Worm (Caenorhabditis elegans): ENCODE data around the gene nhr-70.
A peak's percentile ranks its signal among the peaks of the same experiment; 100 is the strongest.

nhr-70 gene

ce11 chrV:18575084-18575483 lies 41.3 kb upstream of the nhr-70 start:
- TF ChIP-seq hlh-13 (GFP tag; optimal IDR thresholded peaks at IDR 0.05) (no peak), ztf-16 (tag; optimal IDR thresholded peaks at IDR 0.05) (no peak), pag-3 (tag; optimal IDR thresholded peaks at IDR 0.05; ENCODE audit: borderline replicate concordance) (no peak), tbx-2 (tag; optimal IDR thresholded peaks at IDR 0.05) (no peak), sdc-2 (tag; optimal IDR thresholded peaks at IDR 0.05) (no peak), tbx-7 (tag; optimal IDR thresholded peaks at IDR 0.05) (no peak), che-1 (tag; optimal IDR thresholded peaks at IDR 0.05) (no peak), eyg-1 (tag; optimal IDR thresholded peaks at IDR 0.05) (no peak), Y22D7AL.16 (tag; optimal IDR thresholded peaks at IDR 0.05) (no peak), pros-1 (tag; optimal IDR thresholded peaks at IDR 0.05) (no peak), ceh-18 (tag; optimal IDR thresholded peaks at IDR 0.05) (no peak), pha-2 (tag; optimal IDR thresholded peaks at IDR 0.05) (no peak), ceh-19 (GFP tag; optimal IDR thresholded peaks at IDR 0.05) (no peak), nhr-232 (tag; optimal IDR thresholded peaks at IDR 0.05) (no peak), ceh-9 (tag; optimal IDR thresholded peaks at IDR 0.05) (no peak), elt-2 (tag; optimal IDR thresholded peaks at IDR 0.05) (no peak)

- no peak for TF ChIP-seq pha-4 (tag; optimal IDR thresholded peaks at IDR 0.05)
- TF ChIP-seq dmd-4 (tag; optimal IDR thresholded peaks at IDR 0.05; ENCODE audit: borderline replicate concordance) = no peak
- TF ChIP-seq ceh-14 (tag; optimal IDR thresholded peaks at IDR 0.05) = no peak
- TF ChIP-seq hlh-13 (GFP tag; optimal IDR thresholded peaks at IDR 0.05) = no peak
- no peak for TF ChIP-seq T23F11.4 (GFP tag; optimal IDR thresholded peaks at IDR 0.05)
- TF ChIP-seq ceh-24 (tag; optimal IDR thresholded peaks at IDR 0.05) = no peak
- no peak for TF ChIP-seq K09A11.1 (tag; optimal IDR thresholded peaks at IDR 0.05; ENCODE audit: insufficient read depth)
- no peak for TF ChIP-seq hlh-15 (tag; optimal IDR thresholded peaks at IDR 0.05)
- no peak for TF ChIP-seq C08G9.2 (tag; optimal IDR thresholded peaks at IDR 0.05)
- no peak for TF ChIP-seq ttx-3 (tag; optimal IDR thresholded peaks at IDR 0.05)
- no peak for TF ChIP-seq syd-9 (tag; optimal IDR thresholded peaks at IDR 0.05)
- TF ChIP-seq Y22D7AL.16 (tag; optimal IDR thresholded peaks at IDR 0.05) = no peak
- no peak for TF ChIP-seq hlh-8 (tag; optimal IDR thresholded peaks at IDR 0.05)
- TF ChIP-seq gmeb-2 (tag; optimal IDR thresholded peaks at IDR 0.05) = no peak
- no peak for TF ChIP-seq elt-2 (tag; optimal IDR thresholded peaks at IDR 0.05)
- TF ChIP-seq ceh-34 (tag; optimal IDR thresholded peaks at IDR 0.05) = no peak
- TF ChIP-seq lim-6 (tag; optimal IDR thresholded peaks at IDR 0.05) = no peak
- TF ChIP-seq zip-5 (tag; optimal IDR thresholded peaks at IDR 0.05) = no peak
- TF ChIP-seq pros-1 (tag; optimal IDR thresholded peaks at IDR 0.05) = no peak
- TF ChIP-seq F13H6.1 (tag; optimal IDR thresholded peaks at IDR 0.05) = no peak
Measured at ce11 chrV:18576128-18576527, 40.3 kb upstream of the nhr-70 start.

ce11 chrV:18577458-18578078 lies 38.8 kb upstream of the nhr-70 start:
- TF ChIP-seq ama-1 (optimal IDR thresholded peaks at IDR 0.05) = no peak
- TF ChIP-seq elt-2 (tag; optimal IDR thresholded peaks at IDR 0.05) = peak; percentile 79
- TF ChIP-seq ceh-18 (tag; optimal IDR thresholded peaks at IDR 0.05) = no peak
- TF ChIP-seq ref-2 (tag; optimal IDR thresholded peaks at IDR 0.05) = no peak
- no peak for TF ChIP-seq hlh-30 (tag; optimal IDR thresholded peaks at IDR 0.05; ENCODE audit: insufficient read depth)
- no peak for TF ChIP-seq ceh-24 (tag; optimal IDR thresholded peaks at IDR 0.05)
- TF ChIP-seq ceh-9 (tag; optimal IDR thresholded peaks at IDR 0.05) = no peak

- no peak for TF ChIP-seq ceh-2 (tag; optimal IDR thresholded peaks at IDR 0.05)
- no peak for TF ChIP-seq K02D7.2 (tag; optimal IDR thresholded peaks at IDR 0.05)
Measured at ce11 chrV:18578306-18578705, 38.1 kb upstream of the nhr-70 start.

Data from whole organism, late embryonic.